Worm (Caenorhabditis elegans) whole organism, L4/young adult: Measurements from ENCODE around the gene C24H11.5.

ENCODE experiments used
- W03F9.2 ChIP-seq: fragments of 150-350 bp; optimal IDR thresholded peaks from 2 replicates; lab custom pipeline; 2014; ENCODE audit warnings: missing biosample characterization, missing genetic modification characterization
- him-1 ChIP-seq: sonication (generic microtip); optimal IDR thresholded peaks from 2 replicates; lab custom pipeline; 2016; ENCODE audit warnings: missing genotype, missing genetic modification reagents, missing genetic modification characterization, missing compliant biosample characterization

ce11 chrIII:11806695-11807094 is 26.7 kb downstream of the C24H11.5 start, which contains the start of gene C18D11.7:
- TF ChIP-seq him-1 (tag; lab: Kevin White, UChicago) = no peak
- TF ChIP-seq W03F9.2 (tag; lab: Kevin White, UChicago) = no peak
